Worm (Caenorhabditis elegans) whole organism, young adult: Measurements from ENCODE around the gene snai-1.

Experiments used
- B0336.3 ChIP-seq: fragments of 200-800 bp; sonication (Bioruptor generic); IDR thresholded peaks from 2 replicates; pipeline ENCODE4 v1.3.6; 2022; ENCODE audit warnings: missing genetic modification characterization, missing compliant biosample characterization
- F55B11.4 ChIP-seq: sonication (generic microtip); optimal IDR thresholded peaks from 2 replicates; lab custom pipeline; 2016; ENCODE audit warnings: missing compliant biosample characterization, missing genetic modification characterization, borderline replicate concordance; ENCODE audit not compliant: insufficient read depth
- F57C9.4 ChIP-seq: sonication (generic microtip); optimal IDR thresholded peaks from 2 replicates; lab custom pipeline; 2017; ENCODE audit warnings: mild to moderate bottlenecking, missing genetic modification characterization, missing compliant biosample characterization
- T07F8.4 ChIP-seq: sonication (generic microtip); optimal IDR thresholded peaks from 2 replicates; lab custom pipeline; 2016; ENCODE audit warnings: mild to moderate bottlenecking, missing genetic modification characterization, moderate library complexity, missing compliant biosample characterization
- T26A5.8 ChIP-seq: sonication (generic microtip); optimal IDR thresholded peaks from 2 replicates; lab custom pipeline; 2016; ENCODE audit warnings: missing genetic modification characterization, missing compliant biosample characterization
- aptf-2 ChIP-seq: fragments of 200-800 bp; sonication (Bioruptor generic); conservative IDR thresholded peaks from 2 replicates; pipeline ENCODE4 v1.3.6; 2022; ENCODE audit warnings: missing genetic modification reagents, missing genetic modification characterization, missing compliant biosample characterization
- aptf-3 ChIP-seq: fragments of 200-800 bp; sonication (Bioruptor generic); IDR thresholded peaks from 2 replicates; pipeline ENCODE4 v1.3.6; 2022; ENCODE audit warnings: missing genetic modification characterization, missing compliant biosample characterization
- athp-1 ChIP-seq: sonication (generic microtip); optimal IDR thresholded peaks from 2 replicates; lab custom pipeline; 2017; ENCODE audit warnings: mild to moderate bottlenecking, missing genetic modification characterization, missing compliant biosample characterization
- attf-3 ChIP-seq: fragments of 200-800 bp; sonication (Bioruptor generic); conservative IDR thresholded peaks from 2 replicates; pipeline ENCODE4 v1.3.6; 2022; ENCODE audit warnings: missing genetic modification reagents, missing genetic modification characterization, missing compliant biosample characterization
- attf-6 ChIP-seq: fragments of 200-800 bp; sonication (Bioruptor generic); IDR thresholded peaks from 2 replicates; pipeline ENCODE4 v1.3.6; 2022; ENCODE audit warnings: missing genetic modification reagents, missing genetic modification characterization, missing compliant biosample characterization
- bed-2 ChIP-seq: fragments of 200-800 bp; sonication (Bioruptor generic); IDR thresholded peaks from 2 replicates; pipeline ENCODE4 v1.3.6; 2022; ENCODE audit warnings: missing genetic modification reagents, missing genetic modification characterization, missing compliant biosample characterization
- cebp-2 ChIP-seq: fragments of 200-800 bp; sonication (Bioruptor generic); IDR thresholded peaks from 2 replicates; pipeline ENCODE4 v1.3.6; 2022; ENCODE audit warnings: missing genetic modification characterization, missing compliant biosample characterization
- dox-1 ChIP-seq: fragments of 200-800 bp; sonication (Bioruptor generic); IDR thresholded peaks from 2 replicates; pipeline ENCODE4 v1.3.6; 2022; ENCODE audit warnings: missing genetic modification reagents, missing genetic modification characterization, missing compliant biosample characterization
- dpl-1 ChIP-seq: fragments of 150-350 bp; optimal IDR thresholded peaks from 2 replicates; lab custom pipeline; 2014; ENCODE audit warnings: missing biosample characterization, missing genetic modification reagents, missing genetic modification characterization
- gei-17 ChIP-seq: fragments of 200-800 bp; sonication (Bioruptor generic); optimal IDR thresholded peaks from 2 replicates; lab custom pipeline; 2018; ENCODE audit warnings: mild to moderate bottlenecking, missing genetic modification characterization, missing compliant biosample characterization
- him-1 ChIP-seq: sonication (generic microtip); optimal IDR thresholded peaks from 2 replicates; lab custom pipeline; 2016; ENCODE audit warnings: missing genotype, missing genetic modification reagents, missing genetic modification characterization, missing compliant biosample characterization
- hlh-12 ChIP-seq: sonication (generic microtip); optimal IDR thresholded peaks from 2 replicates; lab custom pipeline; 2016; ENCODE audit warnings: missing genetic modification characterization, missing compliant biosample characterization
- hmg-1.2 ChIP-seq: fragments of 200-800 bp; sonication (Bioruptor generic); IDR thresholded peaks from 2 replicates; pipeline ENCODE4 v1.3.6; 2022; ENCODE audit warnings: missing genetic modification reagents, missing genetic modification characterization, missing compliant biosample characterization
- hrde-1 ChIP-seq: sonication (generic microtip); optimal IDR thresholded peaks from 2 replicates; lab custom pipeline; 2016; ENCODE audit warnings: missing genetic modification characterization, mild to moderate bottlenecking, missing compliant biosample characterization, moderate library complexity, missing genotype, missing genetic modification reagents, borderline replicate concordance
- let-607 ChIP-seq, 2 experiments: fragments of 200-800 bp in 1 of 2; sonication (Bioruptor generic) in 1 of 2; sonication (generic microtip) in 1 of 2; optimal IDR thresholded peaks; 2 replicates each; lab custom pipeline; 2016 to 2018; ENCODE audit warnings: mild to moderate bottlenecking in 2 of 2, missing compliant biosample characterization in 2 of 2, missing genetic modification characterization in 2 of 2, moderate library complexity in 2 of 2, missing genotype in 1 of 2
- lin-35 ChIP-seq, 3 experiments: fragments of 150-350 bp in 2 of 3; sonication (generic microtip) in 1 of 3; optimal IDR thresholded peaks; 2 replicates each; lab custom pipeline; 2014 to 2018; ENCODE audit warnings: missing biosample characterization in 3 of 3, missing genetic modification characterization in 3 of 3, missing genetic modification reagents in 3 of 3
- lin-40 ChIP-seq: sonication (generic microtip); optimal IDR thresholded peaks from 2 replicates; lab custom pipeline; 2016; ENCODE audit warnings: missing genetic modification characterization, mild to moderate bottlenecking, missing compliant biosample characterization, missing genotype, missing genetic modification reagents
- madf-10 ChIP-seq: sonication (generic microtip); optimal IDR thresholded peaks from 2 replicates; lab custom pipeline; 2016; ENCODE audit warnings: mild to moderate bottlenecking, missing genetic modification characterization, missing compliant biosample characterization
- mcd-1 ChIP-seq: fragments of 200-800 bp; sonication (Bioruptor generic); IDR thresholded peaks from 2 replicates; pipeline ENCODE4 v1.3.6; 2022; ENCODE audit warnings: missing genetic modification reagents, missing genetic modification characterization, missing compliant biosample characterization
- nfya-2 ChIP-seq: fragments of 200-800 bp; sonication (Bioruptor generic); IDR thresholded peaks from 2 replicates; pipeline ENCODE4 v1.3.6; 2022; ENCODE audit warnings: missing genetic modification reagents, missing genetic modification characterization, missing compliant biosample characterization
- nfyb-1 ChIP-seq: fragments of 200-800 bp; sonication (Bioruptor generic); IDR thresholded peaks from 2 replicates; pipeline ENCODE4 v1.3.6; 2022; ENCODE audit warnings: missing genetic modification reagents, missing genetic modification characterization, missing compliant biosample characterization
- nhr-120 ChIP-seq: fragments of 200-800 bp; sonication (Bioruptor generic); IDR thresholded peaks from 2 replicates; pipeline ENCODE4 v1.3.6; 2022; ENCODE audit warnings: missing genetic modification characterization, missing compliant biosample characterization
- nhr-179 ChIP-seq: sonication (generic microtip); optimal IDR thresholded peaks from 2 replicates; lab custom pipeline; 2016; ENCODE audit warnings: mild to moderate bottlenecking, missing genetic modification characterization, missing compliant biosample characterization
- nhr-80 ChIP-seq: sonication (generic microtip); optimal IDR thresholded peaks from 2 replicates; lab custom pipeline; 2016; ENCODE audit warnings: missing genetic modification characterization, missing compliant biosample characterization
- pbrm-1 ChIP-seq: fragments of 200-800 bp; sonication (Bioruptor generic); IDR thresholded peaks from 2 replicates; pipeline ENCODE4 v1.3.6; 2022; ENCODE audit warnings: missing genetic modification reagents, missing genetic modification characterization, missing compliant biosample characterization
- rpc-1 ChIP-seq, 2 experiments: fragments of 150-350 bp in 1 of 2; sonication (generic microtip) in 1 of 2; optimal IDR thresholded peaks; 2 replicates each; lab custom pipeline; 2014 to 2018; ENCODE audit warnings: missing biosample characterization in 1 of 2, missing genetic modification characterization in 1 of 2, missing genetic modification reagents in 1 of 2, missing genotype in 1 of 2
- snpc-4 ChIP-seq, 5 experiments: fragments of 150-350 bp in 1 of 5; sonication (generic microtip) in 4 of 5; optimal IDR thresholded peaks; 2 replicates each; lab custom pipeline; 2014 to 2018; ENCODE audit warnings: missing genetic modification characterization in 5 of 5, missing biosample characterization in 3 of 5, antibody characterized with exemption in 2 of 5, mild to moderate bottlenecking in 2 of 5, missing compliant biosample characterization in 2 of 5, missing genotype in 2 of 5, moderate library complexity in 2 of 5, missing genetic modification reagents in 1 of 5
- somi-1 ChIP-seq: fragments of 200-800 bp; sonication (Bioruptor generic); optimal IDR thresholded peaks from 2 replicates; lab custom pipeline; 2018; ENCODE audit warnings: mild to moderate bottlenecking, missing genetic modification characterization, missing compliant biosample characterization
- ztf-28 ChIP-seq: fragments of 200-800 bp; sonication (Bioruptor generic); IDR thresholded peaks from 2 replicates; pipeline ENCODE4 v1.3.6; 2022; ENCODE audit warnings: missing genetic modification reagents, missing genetic modification characterization, missing compliant biosample characterization

The snai-1 gene

DNA sequence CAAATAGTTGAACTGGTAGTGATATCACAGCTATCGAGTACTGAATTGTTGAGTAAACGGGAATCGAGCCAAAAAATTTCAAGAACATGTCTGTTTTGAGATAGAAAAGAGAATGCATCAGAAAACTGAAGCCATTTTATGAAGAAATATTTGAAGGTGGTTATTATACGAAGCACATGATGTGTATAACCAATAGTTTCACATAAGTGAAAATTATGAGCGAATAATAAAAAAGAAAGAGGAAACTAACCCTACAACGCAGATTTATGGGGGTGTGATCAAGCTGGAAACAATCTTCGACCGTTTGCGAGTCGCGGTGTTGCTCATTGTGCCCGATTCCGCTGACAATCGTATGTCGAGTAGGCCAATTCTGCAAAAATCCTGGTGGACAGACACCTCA is 40.2 kb downstream of the snai-1 start, which contains the start of gene srh-282:
TSS of gene srh-282 (minus strand) at position 101 of the 400 bp plus-strand sequence.
- TF ChIP-seq nhr-179 (tag; lab: Kevin White, UChicago) = no peak
- TF ChIP-seq nhr-80 = no peak
- no peak for TF ChIP-seq pbrm-1
- TF ChIP-seq mcd-1 (GFP tag; lab: Robert Waterston, UW) = no peak
- no peak for TF ChIP-seq let-607 (tag; optimal IDR thresholded peaks at IDR 0.05; lab: Kevin White, UChicago)
- no peak for TF ChIP-seq him-1 (tag; lab: Kevin White, UChicago)
- no peak for TF ChIP-seq bed-2 (GFP tag; lab: Robert Waterston, UW)
- no peak for TF ChIP-seq nhr-120
- no peak for TF ChIP-seq athp-1 (tag; lab: Kevin White, UChicago)
- no peak for TF ChIP-seq somi-1
- no peak for TF ChIP-seq aptf-3 (GFP tag; lab: Robert Waterston, UW)
- no peak for TF ChIP-seq hrde-1 (tag; lab: Kevin White, UChicago)
- TF ChIP-seq lin-35 (GFP tag; optimal IDR thresholded peaks at IDR 0.05; lab: Kevin White, UChicago) = no peak
- no peak for TF ChIP-seq F57C9.4 (tag; lab: Kevin White, UChicago)

DNA sequence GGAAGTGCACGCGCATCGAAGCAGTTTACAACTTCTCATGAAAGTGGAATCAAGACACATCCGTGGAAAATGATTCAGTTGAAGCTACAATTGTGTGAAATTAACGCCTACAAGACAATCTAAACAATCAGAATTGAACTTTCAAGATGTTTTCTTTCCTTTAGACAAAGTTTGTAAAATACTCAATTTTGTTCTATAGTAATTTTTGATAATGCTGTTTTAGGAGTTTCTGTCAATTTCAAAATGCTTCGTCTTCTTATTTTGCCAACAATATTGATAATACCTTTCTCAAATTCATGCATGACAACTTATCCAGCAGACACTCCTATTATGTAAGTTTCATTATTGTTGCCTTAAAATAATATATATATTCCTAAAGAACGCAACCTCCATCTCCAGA is 44.4 kb downstream of the snai-1 start, which contains the start of gene T21D12.11:
TSS of gene T21D12.11 (plus strand) at position 301 of the 400 bp plus-strand sequence.
- no peak for TF ChIP-seq dox-1 (GFP tag; lab: Robert Waterston, UW)
- TF ChIP-seq nfya-2 (GFP tag; lab: Robert Waterston, UW) = no peak
- no peak for TF ChIP-seq ztf-28
- no peak for TF ChIP-seq B0336.3 (GFP tag; lab: Robert Waterston, UW)
- no peak for TF ChIP-seq pbrm-1
- no peak for TF ChIP-seq gei-17
- TF ChIP-seq bed-2 (GFP tag; lab: Robert Waterston, UW) = no peak
- no peak for TF ChIP-seq hmg-1.2 (GFP tag; lab: Robert Waterston, UW)
- no peak for TF ChIP-seq hlh-12
- no peak for TF ChIP-seq him-1 (tag; lab: Kevin White, UChicago)
- TF ChIP-seq T26A5.8 = no peak
- TF ChIP-seq rpc-1 (optimal IDR thresholded peaks at IDR 0.05; lab: Kevin White, UChicago) = no peak
- no peak for TF ChIP-seq rpc-1 (tag; optimal IDR thresholded peaks at IDR 0.05; lab: Kevin White, UChicago)
- no peak for TF ChIP-seq F55B11.4 (tag; lab: Kevin White, UChicago)
- TF ChIP-seq lin-40 (tag; lab: Kevin White, UChicago) = no peak
- no peak for TF ChIP-seq aptf-3 (GFP tag; lab: Robert Waterston, UW)

DNA sequence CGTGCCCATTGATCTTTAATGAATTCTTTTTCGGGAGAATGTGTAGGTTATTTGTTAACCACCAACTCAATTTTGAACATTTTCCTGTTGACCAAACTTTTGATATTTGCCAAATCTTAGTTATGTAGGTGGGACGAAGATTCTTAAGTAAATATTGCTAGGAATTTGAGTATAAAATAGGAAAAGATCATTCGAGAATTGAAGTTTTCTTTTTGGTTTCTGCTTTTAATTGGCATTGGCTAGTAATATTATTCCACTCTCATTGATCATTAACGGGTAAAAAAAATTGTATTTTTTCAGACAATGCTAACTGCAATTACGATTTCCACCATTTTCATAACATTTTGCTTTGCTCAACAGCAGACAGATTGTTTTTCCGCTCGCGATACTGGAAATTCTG is 47.4 kb downstream of the snai-1 start, which contains the start of gene T21D12.12:
TSS of gene T21D12.12 (plus strand) at position 301 of the 400 bp plus-strand sequence.
- TF ChIP-seq let-607 (tag; optimal IDR thresholded peaks at IDR 0.05; lab: Kevin White, UChicago) (no peak), snpc-4 (GFP tag; optimal IDR thresholded peaks at IDR 0.05; lab: Kevin White, UChicago) (no peak), snpc-4 (tag; optimal IDR thresholded peaks at IDR 0.05; lab: Kevin White, UChicago) (no peak), T07F8.4 (tag; lab: Kevin White, UChicago) (no peak), dpl-1 (GFP tag; lab: Kevin White, UChicago) (no peak), aptf-2 (no peak), attf-6 (GFP tag; lab: Robert Waterston, UW) (no peak), pbrm-1 (no peak), madf-10 (no peak), nfyb-1 (GFP tag; lab: Robert Waterston, UW) (no peak), cebp-2 (GFP tag; lab: Robert Waterston, UW) (no peak), ztf-28 (no peak), attf-3 (GFP tag; lab: Robert Waterston, UW) (no peak)
